Fruit fly (Drosophila melanogaster) whole organism, pupa: ENCODE measurements around the gene TfIIFalpha.

Source experiments
- CG10348 ChIP-seq: fragments of 200-800 bp; sonication (Bioruptor generic); IDR thresholded peaks from 2 replicates; pipeline ENCODE4 v1.3.6; 2022; ENCODE audit warnings: missing biosample characterization, missing genetic modification characterization
- CG13204 ChIP-seq: fragments of 200-800 bp; sonication (Bioruptor generic); optimal IDR thresholded peaks from 2 replicates; lab custom pipeline; 2018; ENCODE audit warnings: missing biosample characterization, mild to moderate bottlenecking, missing genetic modification characterization, moderate library complexity
- CG14655 ChIP-seq: fragments of 200-800 bp; sonication (Bioruptor generic); optimal IDR thresholded peaks from 3 replicates; lab custom pipeline; 2017; ENCODE audit warnings: mild to moderate bottlenecking, missing biosample characterization, missing genetic modification reagents, missing genetic modification characterization
- CG15710 ChIP-seq: fragments of 200-800 bp; sonication (Bioruptor generic); optimal IDR thresholded peaks from 2 replicates; lab custom pipeline; 2018; ENCODE audit warnings: missing biosample characterization, mild to moderate bottlenecking, missing genetic modification characterization, moderate library complexity
- CG17806 ChIP-seq: fragments of 200-800 bp; sonication (Bioruptor generic); optimal IDR thresholded peaks from 2 replicates; lab custom pipeline; 2018; ENCODE audit warnings: missing biosample characterization, mild to moderate bottlenecking, missing genetic modification characterization, moderate library complexity
- CG4496 ChIP-seq: fragments of 200-800 bp; sonication (Bioruptor generic); IDR thresholded peaks from 3 replicates; pipeline ENCODE4 v1.3.6; 2022; ENCODE audit warnings: missing biosample characterization, missing genetic modification characterization
- CG8159 ChIP-seq: fragments of 200-800 bp; sonication (Bioruptor generic); optimal IDR thresholded peaks from 3 replicates; lab custom pipeline; 2018; ENCODE audit warnings: missing biosample characterization, mild to moderate bottlenecking, missing genetic modification characterization, moderate library complexity
- CG8301 ChIP-seq: fragments of 200-800 bp; sonication (Bioruptor generic); optimal IDR thresholded peaks from 2 replicates; lab custom pipeline; 2018; ENCODE audit warnings: missing biosample characterization, mild to moderate bottlenecking, missing genetic modification characterization
- CG9948 ChIP-seq: fragments of 200-800 bp; sonication (Bioruptor generic); optimal IDR thresholded peaks from 2 replicates; lab custom pipeline; 2018; ENCODE audit warnings: missing biosample characterization, mild to moderate bottlenecking, missing genetic modification characterization, moderate library complexity
- D1 ChIP-seq: fragments of 200-800 bp; sonication (Bioruptor generic); optimal IDR thresholded peaks from 2 replicates; lab custom pipeline; 2018; ENCODE audit warnings: missing biosample characterization, mild to moderate bottlenecking, missing genetic modification characterization, moderate library complexity
- EcR ChIP-seq: fragments of 200-800 bp; sonication (Bioruptor generic); optimal IDR thresholded peaks from 3 replicates; lab custom pipeline; 2019; ENCODE audit warnings: missing biosample characterization, missing genetic modification characterization, mild to moderate bottlenecking, moderate library complexity, missing genetic modification reagents
- Ets98B ChIP-seq: fragments of 200-800 bp; sonication (Bioruptor generic); IDR thresholded peaks from 2 replicates; pipeline ENCODE4 v1.3.6; 2022; ENCODE audit warnings: missing biosample characterization, missing genetic modification characterization
- Pif1B ChIP-seq: fragments of 200-800 bp; sonication (Bioruptor generic); optimal IDR thresholded peaks from 3 replicates; lab custom pipeline; 2016; ENCODE audit warnings: missing biosample characterization, missing genetic modification characterization
- rn ChIP-seq: fragments of 200-800 bp; sonication (Bioruptor generic); IDR thresholded peaks from 2 replicates; pipeline ENCODE4 v1.3.6; 2022; ENCODE audit warnings: missing biosample characterization, missing genetic modification characterization

DNA sequence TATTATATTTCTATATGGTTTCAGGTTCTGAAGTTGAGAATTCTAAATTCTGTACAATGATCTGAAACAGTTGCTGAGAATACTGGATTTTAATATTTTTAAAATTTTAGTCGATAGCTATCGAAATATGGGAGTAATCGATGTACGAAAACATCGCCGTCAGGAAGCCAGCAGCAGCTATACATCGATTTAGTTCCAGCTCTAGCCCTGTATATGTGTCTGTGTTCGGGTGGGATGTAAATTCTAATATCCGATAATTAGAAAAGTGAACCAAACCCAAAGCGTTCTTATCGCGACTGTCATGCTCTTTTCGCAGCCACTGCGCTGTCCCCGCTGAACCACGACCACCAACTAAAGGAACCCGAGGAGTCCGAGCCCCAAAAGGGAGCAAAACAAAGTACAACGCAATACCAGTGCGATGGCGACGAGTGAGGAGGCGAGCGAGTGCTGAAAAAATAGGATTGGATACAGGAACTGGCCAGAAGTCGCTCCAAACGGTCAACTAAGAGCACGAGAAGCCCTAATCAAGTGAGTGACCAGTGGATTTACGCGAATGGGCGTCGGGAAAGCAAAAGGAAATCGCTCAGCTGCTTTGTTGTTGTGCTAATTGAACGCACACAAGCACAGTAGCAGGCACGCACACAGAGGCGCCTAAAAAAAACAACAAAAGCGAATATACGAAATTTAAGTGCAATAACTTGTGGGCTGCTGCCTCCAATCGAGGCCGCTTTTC lies 2.6 kb downstream of the TfIIFalpha start, which contains the start of gene gzl:
- TF ChIP-seq CG17806 (tag; lab: Kevin White, UChicago) (no peak), EcR (GFP tag; lab: Kevin White, UChicago) (no peak), CG8301 (tag; lab: Kevin White, UChicago) (no peak), Pif1B (GFP tag; lab: Kevin White, UChicago) (no peak), Ets98B (GFP tag; lab: Robert Waterston, UW) (no peak), CG15710 (no peak), D1 (no peak), CG13204 (GFP tag; lab: Kevin White, UChicago) (no peak), CG8159 (tag; lab: Kevin White, UChicago) (no peak), CG14655 (no peak), CG9948 (tag; lab: Kevin White, UChicago) (no peak), CG10348 (GFP tag; lab: Robert Waterston, UW) (no peak), rn (GFP tag; lab: Robert Waterston, UW) (no peak), CG4496 (GFP tag; lab: Robert Waterston, UW) (no peak)
